Fruit fly (Drosophila melanogaster) whole organism, prepupa: ENCODE data around the gene rho.

ENCODE experiments used
- CG11762 ChIP-seq: fragments of 200-800 bp; sonication (Bioruptor generic); optimal IDR thresholded peaks from 3 replicates; lab custom pipeline; 2016; ENCODE audit warnings: missing biosample characterization, missing genetic modification characterization; ENCODE audit not compliant: insufficient read depth
- CG11902 ChIP-seq: fragments of 200-800 bp; sonication (Bioruptor generic); optimal IDR thresholded peaks from 3 replicates; lab custom pipeline; 2016; ENCODE audit warnings: missing biosample characterization, missing genetic modification characterization
- CG6854 ChIP-seq: fragments of 200-800 bp; sonication (Bioruptor generic); optimal IDR thresholded peaks from 2 replicates; lab custom pipeline; 2017; ENCODE audit warnings: missing biosample characterization, mild to moderate bottlenecking, missing genetic modification characterization
- Eip93F ChIP-seq: fragments of 200-800 bp; sonication (Bioruptor generic); optimal IDR thresholded peaks from 2 replicates; lab custom pipeline; 2016; ENCODE audit warnings: missing biosample characterization, mild to moderate bottlenecking, missing genetic modification characterization
- Hr39 ChIP-seq: fragments of 200-800 bp; sonication (Bioruptor generic); optimal IDR thresholded peaks from 2 replicates; lab custom pipeline; 2016; ENCODE audit warnings: missing biosample characterization, missing genetic modification characterization
- Lpt ChIP-seq: fragments of 200-800 bp; sonication (Bioruptor generic); optimal IDR thresholded peaks from 3 replicates; lab custom pipeline; 2016; ENCODE audit warnings: missing biosample characterization, missing genetic modification characterization
- Sox102F ChIP-seq: fragments of 200-800 bp; sonication (Bioruptor generic); optimal IDR thresholded peaks from 2 replicates; lab custom pipeline; 2016; ENCODE audit warnings: missing biosample characterization, mild to moderate bottlenecking, missing genetic modification characterization
- dac ChIP-seq: fragments of 200-800 bp; sonication (Bioruptor generic); optimal IDR thresholded peaks from 2 replicates; lab custom pipeline; 2017; ENCODE audit warnings: missing biosample characterization, mild to moderate bottlenecking, missing genetic modification characterization
- eg ChIP-seq: fragments of 200-800 bp; sonication (Bioruptor generic); IDR thresholded peaks from 3 replicates; pipeline ENCODE4 v1.3.6; 2022; ENCODE audit warnings: missing biosample characterization, missing genetic modification characterization
- pdm3 ChIP-seq: fragments of 200-800 bp; sonication (Bioruptor generic); optimal IDR thresholded peaks from 3 replicates; lab custom pipeline; 2016; ENCODE audit warnings: missing biosample characterization, missing genetic modification characterization
- spab ChIP-seq: fragments of 200-800 bp; sonication (Bioruptor generic); optimal IDR thresholded peaks from 2 replicates; lab custom pipeline; 2017; ENCODE audit warnings: missing biosample characterization, mild to moderate bottlenecking, missing genetic modification characterization, missing genetic modification reagents

DNA sequence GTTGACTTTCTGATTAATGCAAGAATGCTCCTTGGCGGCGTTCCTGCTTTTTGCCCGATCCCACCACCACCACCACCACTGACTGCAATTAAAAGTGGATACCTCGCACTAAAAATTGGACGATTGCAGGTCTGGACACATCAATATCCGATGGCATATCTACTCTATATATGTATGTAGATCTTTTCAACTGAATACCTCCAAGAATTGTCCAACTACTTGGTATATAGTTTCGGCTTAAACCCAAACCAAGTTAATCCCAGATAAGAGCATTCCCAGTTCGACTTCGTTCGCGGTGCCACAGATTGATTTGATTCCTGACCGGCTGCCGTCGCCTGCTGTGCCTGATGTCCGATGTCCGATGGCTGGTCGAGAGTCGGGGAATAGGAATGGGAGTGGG lies 21.1 kb downstream of the rho start:
- TF ChIP-seq Sox102F (GFP tag; lab: Kevin White, UChicago) (no peak), Hr39 (GFP tag; lab: Kevin White, UChicago) (no peak), Lpt (GFP tag; lab: Kevin White, UChicago) (no peak), spab (GFP tag; lab: Kevin White, UChicago) (peak; percentile 36), dac (GFP tag; lab: Kevin White, UChicago) (no peak), Eip93F (GFP tag; lab: Kevin White, UChicago) (no peak), CG6854 (GFP tag; lab: Kevin White, UChicago) (no peak), pdm3 (GFP tag; lab: Kevin White, UChicago) (no peak), CG11902 (no peak), CG11762 (GFP tag; lab: Kevin White, UChicago) (no peak), eg (GFP tag; lab: Robert Waterston, UW) (no peak)
